Worm (Caenorhabditis elegans) whole organism, young adult: ENCODE data around the gene ZK1248.4.

ENCODE experiments used
- F23B12.7 ChIP-seq: sonication (generic microtip); optimal IDR thresholded peaks from 2 replicates; lab custom pipeline; 2017; ENCODE audit warnings: missing genetic modification characterization, mild to moderate bottlenecking, missing compliant biosample characterization, antibody characterized with exemption, moderate library complexity; ENCODE audit not compliant: insufficient read depth
- Y53G8AR.9 ChIP-seq: fragments of 200-800 bp; sonication (Bioruptor generic); conservative IDR thresholded peaks from 2 replicates; pipeline ENCODE4 v1.3.6; 2022; ENCODE audit warnings: missing genetic modification reagents, missing genetic modification characterization, missing compliant biosample characterization
- attf-6 ChIP-seq: fragments of 200-800 bp; sonication (Bioruptor generic); IDR thresholded peaks from 2 replicates; pipeline ENCODE4 v1.3.6; 2022; ENCODE audit warnings: missing genetic modification reagents, missing genetic modification characterization, missing compliant biosample characterization
- bed-2 ChIP-seq: fragments of 200-800 bp; sonication (Bioruptor generic); IDR thresholded peaks from 2 replicates; pipeline ENCODE4 v1.3.6; 2022; ENCODE audit warnings: missing genetic modification reagents, missing genetic modification characterization, missing compliant biosample characterization
- cebp-1 ChIP-seq, 2 experiments: fragments of 200-800 bp in 1 of 2; sonication (Bioruptor generic) in 1 of 2; sonication (generic microtip) in 1 of 2; IDR thresholded peaks in 1 of 2; optimal IDR thresholded peaks in 1 of 2; 2 replicates each; pipeline versions ENCODE4 v1.3.6 to Lab custom; 2017 to 2022; ENCODE audit warnings: missing compliant biosample characterization in 2 of 2, missing genetic modification characterization in 2 of 2, mild to moderate bottlenecking in 1 of 2, missing genetic modification reagents in 1 of 2, moderate library complexity in 1 of 2
- efl-1 ChIP-seq: fragments of 150-350 bp; optimal IDR thresholded peaks from 2 replicates; lab custom pipeline; 2014; ENCODE audit warnings: missing biosample characterization, missing genetic modification reagents, missing genetic modification characterization
- egrh-3 ChIP-seq: fragments of 200-800 bp; sonication (Bioruptor generic); IDR thresholded peaks from 2 replicates; pipeline ENCODE4 v1.3.6; 2022; ENCODE audit warnings: missing genetic modification reagents, missing genetic modification characterization, missing compliant biosample characterization
- lsy-27 ChIP-seq: sonication (generic microtip); optimal IDR thresholded peaks from 2 replicates; lab custom pipeline; 2017; ENCODE audit warnings: missing genetic modification characterization, mild to moderate bottlenecking, missing compliant biosample characterization, antibody characterized with exemption, missing genotype, borderline replicate concordance; ENCODE audit not compliant: insufficient read depth
- nfyb-1 ChIP-seq: fragments of 200-800 bp; sonication (Bioruptor generic); IDR thresholded peaks from 2 replicates; pipeline ENCODE4 v1.3.6; 2022; ENCODE audit warnings: missing genetic modification reagents, missing genetic modification characterization, missing compliant biosample characterization
- nhr-27 ChIP-seq: fragments of 200-800 bp; sonication (Bioruptor generic); optimal IDR thresholded peaks from 2 replicates; lab custom pipeline; 2018; ENCODE audit warnings: mild to moderate bottlenecking, missing genetic modification characterization, moderate library complexity, missing compliant biosample characterization
- nhr-80 ChIP-seq: sonication (generic microtip); optimal IDR thresholded peaks from 2 replicates; lab custom pipeline; 2016; ENCODE audit warnings: missing genetic modification characterization, missing compliant biosample characterization
- snpc-4 ChIP-seq, 5 experiments: fragments of 150-350 bp in 1 of 5; sonication (generic microtip) in 4 of 5; optimal IDR thresholded peaks; 2 replicates each; lab custom pipeline; 2014 to 2018; ENCODE audit warnings: missing genetic modification characterization in 5 of 5, missing biosample characterization in 3 of 5, antibody characterized with exemption in 2 of 5, mild to moderate bottlenecking in 2 of 5, missing compliant biosample characterization in 2 of 5, missing genotype in 2 of 5, moderate library complexity in 2 of 5, missing genetic modification reagents in 1 of 5
- unc-62 ChIP-seq: fragments of 150-350 bp; optimal IDR thresholded peaks from 2 replicates; lab custom pipeline; 2014; ENCODE audit warnings: missing biosample characterization, missing genetic modification reagents, missing genetic modification characterization
- ztf-26 ChIP-seq: sonication (generic microtip); optimal IDR thresholded peaks from 2 replicates; lab custom pipeline; 2017; ENCODE audit warnings: missing genetic modification characterization, missing compliant biosample characterization

Gene ZK1248.4

DNA sequence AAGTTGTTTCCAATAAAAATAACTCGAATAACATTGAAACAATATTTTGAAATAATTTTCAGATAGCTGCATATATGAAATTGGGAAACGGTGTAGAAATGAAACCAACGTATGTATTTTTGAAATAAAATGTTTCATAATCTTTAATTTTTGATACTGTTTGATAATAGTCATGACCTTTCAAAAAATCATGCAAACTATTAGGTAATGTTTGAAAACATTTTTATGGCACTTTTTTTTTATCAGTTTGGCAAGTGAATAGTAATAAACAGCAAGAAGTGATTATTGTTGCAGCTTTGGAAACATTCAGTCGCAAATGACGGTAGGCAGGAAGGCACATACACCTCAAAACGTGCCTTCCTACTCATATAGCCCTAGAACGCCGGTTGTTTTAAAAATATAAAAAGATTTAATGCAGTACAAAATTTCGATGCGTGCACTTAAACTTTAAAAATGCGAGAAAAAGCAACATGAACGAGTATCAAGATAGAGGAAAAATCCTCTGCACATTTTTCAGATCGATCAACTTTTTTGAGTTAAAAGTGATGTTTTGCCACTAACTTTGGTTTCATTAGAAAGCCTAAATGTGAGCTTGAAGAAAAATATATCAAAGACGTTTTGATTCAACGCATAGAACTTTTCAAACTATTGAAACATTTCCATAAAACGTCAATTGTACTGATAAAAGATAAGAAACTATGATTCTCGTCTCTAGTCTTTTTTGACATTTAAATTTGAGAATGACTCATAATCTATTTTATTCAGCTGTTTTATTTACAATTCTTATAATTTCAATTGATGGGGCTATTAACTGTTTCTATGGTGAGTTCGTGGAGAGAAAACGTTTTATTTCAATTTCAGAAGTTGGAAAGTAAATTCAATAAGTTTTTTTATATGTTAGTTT lies 47.3 kb downstream of the ZK1248.4 start, which contains the start of gene F55C12.19:
Gene F55C12.19 (plus strand): TSS at position 735 of the 904 bp plus-strand sequence.
- TF ChIP-seq F23B12.7 (tag; lab: Kevin White, UChicago) (no peak), nhr-27 (tag; lab: Kevin White, UChicago) (no peak), egrh-3 (GFP tag; lab: Robert Waterston, UW) (no peak), unc-62 (GFP tag; lab: Kevin White, UChicago) (peak; percentile 36), bed-2 (GFP tag; lab: Robert Waterston, UW) (no peak), lsy-27 (tag; lab: Kevin White, UChicago) (no peak), efl-1 (GFP tag; lab: Kevin White, UChicago) (no peak), nhr-80 (tag; lab: Kevin White, UChicago) (peak; percentile 19), attf-6 (GFP tag; lab: Robert Waterston, UW) (no peak)
- TF ChIP-seq, all 124 proteins: peak for 2

ce11 chrII:5866920-5867319 lies 48.5 kb downstream of the ZK1248.4 start:
- TF ChIP-seq ztf-26 (tag; lab: Kevin White, UChicago) (no peak), Y53G8AR.9 (0 out of 2 replicates have a peak, but pooled peaks have one; percentile 45), snpc-4 (GFP tag; optimal IDR thresholded peaks at IDR 0.05; lab: Kevin White, UChicago) (no peak), snpc-4 (tag; optimal IDR thresholded peaks at IDR 0.05; lab: Kevin White, UChicago) (peak in 1 of 4 experiments; percentile 13), cebp-1 (GFP tag; IDR thresholded peaks at IDR 0.05; lab: Robert Waterston, UW) (no peak), cebp-1 (tag; optimal IDR thresholded peaks at IDR 0.05; lab: Kevin White, UChicago) (peak; percentile 36), nfyb-1 (GFP tag; lab: Robert Waterston, UW) (peak; percentile 87)
